Fruit fly (Drosophila melanogaster): ENCODE data around the gene CG31546.
A peak's percentile ranks its signal among the peaks of the same experiment; 100 is the strongest.

CG31546 gene

dm6 chr3R:5622985-5623630 lies 12.3 kb downstream of the CG31546 start (continued):
- TF ChIP-seq CG4854 (GFP tag; optimal IDR thresholded peaks at IDR 0.05) (peak; percentile 77), HLH3B (GFP tag; IDR thresholded peaks at IDR 0.05) (no peak), CG10565 (GFP tag; optimal IDR thresholded peaks at IDR 0.05) (no peak), fd3F (GFP tag; optimal IDR thresholded peaks at IDR 0.05) (peak; percentile 71), CG9215 (GFP tag; IDR thresholded peaks at IDR 0.05) (no peak), Antp (GFP tag; optimal IDR thresholded peaks at IDR 0.05) (peak; percentile 56), CG15514 (GFP tag; optimal IDR thresholded peaks at IDR 0.05) (peak; percentile 77), chif (GFP tag; optimal IDR thresholded peaks at IDR 0.05) (peak; percentile 64 to 67), trh (GFP tag; optimal IDR thresholded peaks at IDR 0.05) (peak; percentile 37), CG13775 (GFP tag; optimal IDR thresholded peaks at IDR 0.05) (peak; percentile 52), BtbVII (GFP tag; optimal IDR thresholded peaks at IDR 0.05) (peak; percentile 82), fru (optimal IDR thresholded peaks at IDR 0.05) (no peak), CG4617 (GFP tag; optimal IDR thresholded peaks at IDR 0.05; ENCODE audit: borderline replicate concordance) (peak; percentile 45), CG11560 (tag; IDR thresholded peaks at IDR 0.05) (no peak), luna (GFP tag; optimal IDR thresholded peaks at IDR 0.05) (no peak), sd (tag; optimal IDR thresholded peaks at IDR 0.05) (peak; percentile 48), CG12744 (GFP tag; optimal IDR thresholded peaks at IDR 0.05) (peak; percentile 15), Hsf (GFP tag; optimal IDR thresholded peaks at IDR 0.05) (peak; percentile 73), MBD-R2 (GFP tag; IDR thresholded peaks at IDR 0.05) (no peak), CG13424 (tag; optimal IDR thresholded peaks at IDR 0.05) (peak; percentile 72), CG1529 (GFP tag; optimal IDR thresholded peaks at IDR 0.05) (peak; percentile 79), CG2120 (GFP tag; optimal IDR thresholded peaks at IDR 0.05) (peak; percentile 74), slou (GFP tag; optimal IDR thresholded peaks at IDR 0.05) (peak; percentile 55), exex (tag; optimal IDR thresholded peaks at IDR 0.05) (peak; percentile 79), dm (GFP tag; optimal IDR thresholded peaks at IDR 0.05) (peak; percentile 50), Vsx1 (GFP tag; optimal IDR thresholded peaks at IDR 0.05) (peak; percentile 88), CG34376 (GFP tag; optimal IDR thresholded peaks at IDR 0.05) (peak; percentile 86), Sry-β (GFP tag; optimal IDR thresholded peaks at IDR 0.05) (peak; percentile 65), hth (optimal IDR thresholded peaks at IDR 0.05) (no peak), CG6683 (GFP tag; optimal IDR thresholded peaks at IDR 0.05) (peak; percentile 70), crp (GFP tag; optimal IDR thresholded peaks at IDR 0.05) (peak; percentile 64 to 88), ranshi (GFP tag; IDR thresholded peaks at IDR 0.05) (no peak), crc (GFP tag; optimal IDR thresholded peaks at IDR 0.05) (peak; percentile 50), kni (GFP tag; optimal IDR thresholded peaks at IDR 0.05) (peak; percentile 96), ci (GFP tag; IDR thresholded peaks at IDR 0.05) (no peak), HmgD (GFP tag; optimal IDR thresholded peaks at IDR 0.05) (peak; percentile 47), oc (tag; optimal IDR thresholded peaks at IDR 0.05) (peak; percentile 76), CG8359 (GFP tag; optimal IDR thresholded peaks at IDR 0.05; ENCODE audit: borderline replicate concordance) (peak; percentile 65), az2 (GFP tag; optimal IDR thresholded peaks at IDR 0.05) (peak; percentile 40), phol (tag; optimal IDR thresholded peaks at IDR 0.05) (peak; percentile 57), Camta (GFP tag; optimal IDR thresholded peaks at IDR 0.05) (peak; percentile 79)

DNA sequence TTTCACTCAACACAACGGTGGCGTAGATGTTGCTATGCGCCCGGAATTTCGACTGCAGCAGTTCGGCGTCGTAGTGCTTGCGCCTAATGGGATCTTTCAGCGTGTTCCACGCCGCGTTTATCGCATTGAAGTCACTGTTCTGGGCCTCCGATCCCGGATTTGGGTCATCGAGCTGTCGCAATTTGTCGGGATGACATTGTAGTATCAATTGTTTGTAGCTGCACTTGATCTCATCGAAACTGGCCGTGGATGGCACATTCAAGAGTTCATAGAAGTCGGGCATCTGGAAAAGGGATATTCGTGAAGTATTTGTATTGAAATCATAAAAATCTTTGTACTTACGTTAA lies 13.0 kb downstream of the CG31546 start:
- TF ChIP-seq sc (optimal IDR thresholded peaks at IDR 0.05) (no peak), sc (GFP tag; optimal IDR thresholded peaks at IDR 0.05) (no peak), CG42726 (GFP tag; IDR thresholded peaks at IDR 0.05; ENCODE audit: partially characterized antibody) (0 out of 2 replicates have a peak, but pooled peaks have one; percentile 0), dimm (GFP tag; IDR thresholded peaks at IDR 0.05) (no peak), bcd (GFP tag; optimal IDR thresholded peaks at IDR 0.05) (no peak), esg (GFP tag; conservative IDR thresholded peaks at IDR 0.05) (no peak), Ptx1 (GFP tag; IDR thresholded peaks at IDR 0.05) (no peak), CG2199 (GFP tag; IDR thresholded peaks at IDR 0.05) (0 out of 3 replicates have a peak, but pooled peaks have one; percentile 32), rib (GFP tag; IDR thresholded peaks at IDR 0.05) (0 out of 2 replicates have a peak, but pooled peaks have one; percentile 41)
